Fruit fly (Drosophila melanogaster) whole organism, embryonic: ENCODE data around the gene asp.

Experiments used
- Aef1 ChIP-seq: fragments of 200-800 bp; sonication (Bioruptor generic); IDR thresholded peaks from 3 replicates; pipeline ENCODE4 v1.3.6; 2022; ENCODE audit warnings: missing biosample characterization, missing genetic modification characterization
- Atf-2 ChIP-seq: fragments of 200-800 bp; sonication (Bioruptor generic); optimal IDR thresholded peaks from 2 replicates; lab custom pipeline; 2016; ENCODE audit warnings: missing biosample characterization, missing genetic modification characterization
- Atf3 ChIP-seq: fragments of 200-800 bp; sonication (Bioruptor generic); optimal IDR thresholded peaks from 3 replicates; lab custom pipeline; 2016; ENCODE audit warnings: missing biosample characterization, missing genetic modification characterization
- Awh ChIP-seq: fragments of 200-800 bp; sonication (Bioruptor generic); IDR thresholded peaks from 2 replicates; pipeline ENCODE4, ENCODE4 v1.3.6; 2022; ENCODE audit warnings: missing biosample characterization, missing genetic modification characterization
- CG10267 ChIP-seq: fragments of 200-800 bp; sonication (Bioruptor generic); optimal IDR thresholded peaks from 2 replicates; lab custom pipeline; 2018; ENCODE audit warnings: missing biosample characterization, mild to moderate bottlenecking, missing genetic modification characterization, moderate library complexity
- CG12104 ChIP-seq: fragments of 200-800 bp; sonication (Bioruptor generic); optimal IDR thresholded peaks from 3 replicates; lab custom pipeline; 2016; ENCODE audit warnings: missing biosample characterization, missing genetic modification characterization
- CG12744 ChIP-seq: fragments of 200-800 bp; sonication (Bioruptor generic); optimal IDR thresholded peaks from 2 replicates; lab custom pipeline; 2016; ENCODE audit warnings: missing biosample characterization, missing genetic modification characterization
- CG13775 ChIP-seq: fragments of 200-800 bp; sonication (Bioruptor generic); optimal IDR thresholded peaks from 3 replicates; lab custom pipeline; 2017; ENCODE audit warnings: missing biosample characterization, mild to moderate bottlenecking, missing genetic modification characterization
- CG14667 ChIP-seq: fragments of 200-800 bp; sonication (Bioruptor generic); IDR thresholded peaks from 2 replicates; pipeline ENCODE4 v1.3.6; 2022; ENCODE audit warnings: missing biosample characterization, missing genetic modification characterization
- CG15269 ChIP-seq: fragments of 200-800 bp; sonication (Bioruptor generic); optimal IDR thresholded peaks from 2 replicates; lab custom pipeline; 2018; ENCODE audit warnings: missing biosample characterization, mild to moderate bottlenecking, missing genetic modification characterization, moderate library complexity
- CG17802 ChIP-seq: fragments of 200-800 bp; sonication (Bioruptor generic); optimal IDR thresholded peaks from 2 replicates; lab custom pipeline; 2018; ENCODE audit warnings: missing biosample characterization, mild to moderate bottlenecking, missing genetic modification characterization, moderate library complexity
- CG30403 ChIP-seq: fragments of 200-800 bp; sonication (Bioruptor generic); optimal IDR thresholded peaks from 3 replicates; lab custom pipeline; 2016; ENCODE audit warnings: missing biosample characterization, missing genetic modification characterization
- CG4707 ChIP-seq: fragments of 200-800 bp; sonication (Bioruptor generic); optimal IDR thresholded peaks from 2 replicates; lab custom pipeline; 2018; ENCODE audit warnings: missing biosample characterization, mild to moderate bottlenecking, missing genetic modification characterization, moderate library complexity
- CG9876 ChIP-seq: fragments of 200-800 bp; sonication (Bioruptor generic); optimal IDR thresholded peaks from 2 replicates; lab custom pipeline; 2016; ENCODE audit warnings: missing biosample characterization, missing genetic modification characterization
- CrebB ChIP-seq: fragments of 200-800 bp; sonication (Bioruptor generic); optimal IDR thresholded peaks from 3 replicates; lab custom pipeline; 2018; ENCODE audit warnings: missing biosample characterization, mild to moderate bottlenecking, missing genetic modification characterization
- Dek ChIP-seq: fragments of 200-800 bp; sonication (Bioruptor generic); optimal IDR thresholded peaks from 3 replicates; lab custom pipeline; 2019; ENCODE audit warnings: missing biosample characterization, mild to moderate bottlenecking, missing genetic modification characterization, moderate library complexity
- Dll ChIP-seq: fragments of 200-800 bp; sonication (Bioruptor generic); IDR thresholded peaks from 4 replicates; pipeline ENCODE4 v1.3.6; 2022; ENCODE audit warnings: missing biosample characterization, missing genetic modification characterization; ENCODE audit not compliant: partially characterized antibody
- Doc3 ChIP-seq: fragments of 200-800 bp; sonication (Bioruptor generic); IDR thresholded peaks from 3 replicates; pipeline ENCODE4 v1.3.6; 2022; ENCODE audit warnings: missing biosample characterization, missing genetic modification characterization; ENCODE audit not compliant: partially characterized antibody
- Eip74EF ChIP-seq, 2 experiments: fragments of 200-800 bp in 1 of 2; fragments of >200 bp in 1 of 2; sonication (Bioruptor generic) in 1 of 2; optimal IDR thresholded peaks; 2 replicates each; lab custom pipeline; 2017 to 2019; ENCODE audit warnings: missing biosample characterization in 2 of 2, missing genetic modification characterization in 2 of 2, mild to moderate bottlenecking in 1 of 2, moderate library complexity in 1 of 2
- Mad ChIP-seq: fragments of 200-800 bp; sonication (Bioruptor generic); optimal IDR thresholded peaks from 2 replicates; lab custom pipeline; 2016; ENCODE audit warnings: missing biosample characterization, missing genetic modification characterization
- NC2α ChIP-seq: fragments of 200-800 bp; sonication (Bioruptor generic); optimal IDR thresholded peaks from 2 replicates; lab custom pipeline; 2016; ENCODE audit warnings: missing biosample characterization, missing genetic modification characterization
- Opbp ChIP-seq: fragments of 200-800 bp; sonication (Bioruptor generic); IDR thresholded peaks from 3 replicates; pipeline ENCODE4 v1.3.6; 2022; ENCODE audit warnings: missing biosample characterization, missing genetic modification characterization; ENCODE audit not compliant: partially characterized antibody
- Stat92E ChIP-seq, 3 experiments: fragments of >200 bp in 2 of 3; fragments of 200-800 bp in 1 of 3; sonication (Bioruptor generic) in 1 of 3; optimal IDR thresholded peaks; 2 replicates each; lab custom pipeline; 2017 to 2019; ENCODE audit warnings: missing biosample characterization in 3 of 3, missing genetic modification characterization in 3 of 3, mild to moderate bottlenecking in 1 of 3, moderate library complexity in 1 of 3
- Trl ChIP-seq, 3 experiments: fragments of >200 bp in 2 of 3; fragments of 200-800 bp in 1 of 3; sonication (Bioruptor generic) in 1 of 3; optimal IDR thresholded peaks; 2 replicates in 1 of 3; 3 replicates in 2 of 3; lab custom pipeline; 2016 to 2017; ENCODE audit warnings: missing biosample characterization in 1 of 3, missing genetic modification characterization in 1 of 3
- Xbp1 ChIP-seq: fragments of 200-800 bp; sonication (Bioruptor generic); optimal IDR thresholded peaks from 3 replicates; lab custom pipeline; 2016; ENCODE audit warnings: missing biosample characterization, mild to moderate bottlenecking, missing genetic modification characterization
- ab ChIP-seq: fragments of 200-800 bp; sonication (Bioruptor generic); optimal IDR thresholded peaks from 2 replicates; lab custom pipeline; 2016; ENCODE audit warnings: missing biosample characterization, missing genetic modification characterization
- amos ChIP-seq: fragments of 200-800 bp; sonication (Bioruptor generic); IDR thresholded peaks from 2 replicates; pipeline ENCODE4 v1.3.6; 2022; ENCODE audit warnings: missing biosample characterization, missing genetic modification characterization; ENCODE audit not compliant: partially characterized antibody
- aop ChIP-seq: fragments of 200-800 bp; sonication (Bioruptor generic); IDR thresholded peaks from 2 replicates; pipeline ENCODE4 v1.3.6; 2022; ENCODE audit warnings: missing biosample characterization, missing genetic modification characterization
- ara ChIP-seq: fragments of 200-800 bp; sonication (Bioruptor generic); IDR thresholded peaks from 2 replicates; pipeline ENCODE4 v1.3.6; 2022; ENCODE audit warnings: missing biosample characterization, missing genetic modification characterization
- ato ChIP-seq: fragments of 200-800 bp; sonication (Bioruptor generic); IDR thresholded peaks from 2 replicates; pipeline ENCODE4 v1.3.6; 2022; ENCODE audit warnings: missing biosample characterization, missing genetic modification characterization; ENCODE audit not compliant: partially characterized antibody
- bcd ChIP-seq: fragments of 200-800 bp; sonication (Bioruptor generic); optimal IDR thresholded peaks from 2 replicates; lab custom pipeline; 2017; ENCODE audit warnings: missing biosample characterization, mild to moderate bottlenecking, missing genetic modification characterization
- bigmax ChIP-seq: fragments of 200-800 bp; sonication (Bioruptor generic); optimal IDR thresholded peaks from 2 replicates; lab custom pipeline; 2018; ENCODE audit warnings: missing biosample characterization, mild to moderate bottlenecking, missing genetic modification characterization
- bsh ChIP-seq, 2 experiments: fragments of 200-800 bp; sonication (Bioruptor generic); optimal IDR thresholded peaks; 2 replicates each; lab custom pipeline; 2017 to 2018; ENCODE audit warnings: mild to moderate bottlenecking in 2 of 2, missing biosample characterization in 2 of 2, missing genetic modification characterization in 2 of 2, moderate library complexity in 1 of 2
- chif ChIP-seq, 2 experiments: fragments of 200-800 bp; sonication (Bioruptor generic); optimal IDR thresholded peaks; 3 replicates each; lab custom pipeline; 2016; ENCODE audit warnings: missing biosample characterization in 2 of 2, missing genetic modification characterization in 2 of 2
- chn ChIP-seq: fragments of 200-800 bp; sonication (Bioruptor generic); optimal IDR thresholded peaks from 2 replicates; lab custom pipeline; 2016; ENCODE audit warnings: missing biosample characterization, missing genetic modification characterization
- croc ChIP-seq: fragments of 200-800 bp; sonication (Bioruptor generic); conservative IDR thresholded peaks from 3 replicates; pipeline ENCODE4 v1.3.6; 2022; ENCODE audit warnings: missing biosample characterization, missing genetic modification characterization
- ewg ChIP-seq: fragments of 200-800 bp; sonication (Bioruptor generic); optimal IDR thresholded peaks from 3 replicates; lab custom pipeline; 2017; ENCODE audit warnings: mild to moderate bottlenecking, missing biosample characterization, missing genetic modification reagents, missing genetic modification characterization
- gfzf ChIP-seq: fragments of 200-800 bp; sonication (Bioruptor generic); optimal IDR thresholded peaks from 2 replicates; lab custom pipeline; 2016; ENCODE audit warnings: missing biosample characterization, mild to moderate bottlenecking, missing genetic modification characterization, moderate library complexity
- hbn ChIP-seq: fragments of 200-800 bp; sonication (Bioruptor generic); IDR thresholded peaks from 2 replicates; pipeline ENCODE4 v1.3.6; 2022; ENCODE audit warnings: missing biosample characterization, missing genetic modification characterization; ENCODE audit not compliant: partially characterized antibody
- her ChIP-seq: fragments of 200-800 bp; sonication (Bioruptor generic); optimal IDR thresholded peaks from 2 replicates; lab custom pipeline; 2016; ENCODE audit warnings: missing biosample characterization, missing genetic modification characterization
- hkb ChIP-seq, 2 experiments: fragments of 200-800 bp in 1 of 2; fragments of >200 bp in 1 of 2; sonication (Bioruptor generic) in 1 of 2; IDR thresholded peaks in 1 of 2; optimal IDR thresholded peaks in 1 of 2; 2 replicates each; pipeline versions ENCODE4 v1.3.6 to Lab custom; 2017 to 2022; ENCODE audit warnings: missing biosample characterization in 1 of 2, missing genetic modification characterization in 1 of 2
- jigr1 ChIP-seq: fragments of 200-800 bp; sonication (Bioruptor generic); IDR thresholded peaks from 3 replicates; pipeline ENCODE4 v1.3.6; 2022; ENCODE audit warnings: missing biosample characterization, missing genetic modification characterization
- mirr ChIP-seq: fragments of 200-800 bp; sonication (Bioruptor generic); optimal IDR thresholded peaks from 3 replicates; lab custom pipeline; 2018; ENCODE audit warnings: missing biosample characterization, mild to moderate bottlenecking, missing genetic modification characterization
- row ChIP-seq: fragments of 200-800 bp; sonication (Bioruptor generic); IDR thresholded peaks from 3 replicates; pipeline ENCODE4 v1.3.6; 2022; ENCODE audit warnings: missing biosample characterization, missing genetic modification characterization
- sna ChIP-seq: fragments of 200-800 bp; sonication (Bioruptor generic); IDR thresholded peaks from 2 replicates; pipeline ENCODE4 v1.3.6; 2022; ENCODE audit warnings: missing biosample characterization, missing genetic modification characterization; ENCODE audit not compliant: partially characterized antibody
- tio ChIP-seq: fragments of 200-800 bp; sonication (Bioruptor generic); optimal IDR thresholded peaks from 2 replicates; lab custom pipeline; 2017; ENCODE audit warnings: missing biosample characterization, missing genetic modification characterization, inconsistent platforms
- wdn ChIP-seq: fragments of 200-800 bp; sonication (Bioruptor generic); IDR thresholded peaks from 2 replicates; pipeline ENCODE4 v1.3.6; 2022; ENCODE audit warnings: missing biosample characterization, missing genetic modification characterization
- zen ChIP-seq: fragments of 200-800 bp; sonication (Bioruptor generic); optimal IDR thresholded peaks from 3 replicates; lab custom pipeline; 2018; ENCODE audit warnings: missing biosample characterization, mild to moderate bottlenecking, missing genetic modification characterization, moderate library complexity
- zen2 ChIP-seq: fragments of 200-800 bp; sonication (Bioruptor generic); IDR thresholded peaks from 3 replicates; pipeline ENCODE4 v1.3.6; 2022; ENCODE audit warnings: missing biosample characterization, missing genetic modification characterization; ENCODE audit not compliant: partially characterized antibody

asp gene

dm6 chr3R:24753561-24754027 is at the start of gene asp (continued):
- no peak for TF ChIP-seq mirr (GFP tag; lab: Kevin White, UChicago)
- TF ChIP-seq hkb (optimal IDR thresholded peaks at IDR 0.05; lab: Kevin White, UChicago): no peak
- TF ChIP-seq hkb (GFP tag; IDR thresholded peaks at IDR 0.05; lab: Robert Waterston, UW): no peak
- peak; percentile 29 for TF ChIP-seq gfzf
- no peak for TF ChIP-seq her
- TF ChIP-seq CG12744 (GFP tag; lab: Kevin White, UChicago): no peak
- peak; percentile 93 for TF ChIP-seq Dll (GFP tag; lab: Robert Waterston, UW)
- TF ChIP-seq zen: no peak
- TF ChIP-seq Awh (GFP tag; lab: Robert Waterston, UW): no peak
- peak; percentile 77 for TF ChIP-seq amos
- TF ChIP-seq tio: no peak
- TF ChIP-seq zen2 (GFP tag; lab: Robert Waterston, UW): peak; percentile 54
- TF ChIP-seq Mad (GFP tag; lab: Kevin White, UChicago): no peak
- TF ChIP-seq CG30403 (GFP tag; lab: Kevin White, UChicago): peak; percentile 52
- TF ChIP-seq Aef1 (GFP tag; lab: Robert Waterston, UW): no peak
- TF ChIP-seq Eip74EF (GFP tag; optimal IDR thresholded peaks at IDR 0.05; lab: Kevin White, UChicago): no peak
- peak; percentile 98 for TF ChIP-seq CG17802 (tag; lab: Kevin White, UChicago)
- no peak for TF ChIP-seq bsh (GFP tag; optimal IDR thresholded peaks at IDR 0.05; lab: Kevin White, UChicago)
- no peak for TF ChIP-seq CG12104 (GFP tag; lab: Kevin White, UChicago)
- TF ChIP-seq Doc3 (GFP tag; lab: Robert Waterston, UW): peak; percentile 84
- no peak for TF ChIP-seq Stat92E (GFP tag; optimal IDR thresholded peaks at IDR 0.05; lab: Kevin White, UChicago)
- TF ChIP-seq croc (GFP tag; lab: Robert Waterston, UW): no peak
- TF ChIP-seq CrebB (tag; lab: Kevin White, UChicago): no peak
- peak; percentile 76; the same call in 2 of the 3 replicates for TF ChIP-seq Opbp (GFP tag; lab: Robert Waterston, UW)
- peak; percentile 82 for TF ChIP-seq hbn (GFP tag; lab: Robert Waterston, UW)
- no peak for TF ChIP-seq ab (GFP tag; lab: Kevin White, UChicago)
- TF ChIP-seq Atf3 (GFP tag; lab: Kevin White, UChicago): no peak
- no peak for TF ChIP-seq CG10267 (tag; lab: Kevin White, UChicago)
- TF ChIP-seq ato (GFP tag; lab: Robert Waterston, UW): peak; percentile 83
- no peak for TF ChIP-seq NC2α (GFP tag; lab: Kevin White, UChicago)
- no peak for TF ChIP-seq chif (GFP tag; optimal IDR thresholded peaks at IDR 0.05; lab: Kevin White, UChicago)
- TF ChIP-seq aop (GFP tag; lab: Robert Waterston, UW): no peak
- no peak for TF ChIP-seq CG15269 (tag; lab: Kevin White, UChicago)
- no peak for TF ChIP-seq chn
- TF ChIP-seq Atf-2 (GFP tag; lab: Kevin White, UChicago): no peak
- peak; percentile 67 for TF ChIP-seq row (GFP tag; lab: Robert Waterston, UW)
- no peak for TF ChIP-seq CG9876
- no peak for TF ChIP-seq ara (GFP tag; lab: Robert Waterston, UW)
- no peak for TF ChIP-seq CG4707 (GFP tag; lab: Kevin White, UChicago)
- TF ChIP-seq sna: peak; percentile 91
- TF ChIP-seq Trl (optimal IDR thresholded peaks at IDR 0.05; lab: Kevin White, UChicago): no peak
- no peak for TF ChIP-seq Trl (GFP tag; optimal IDR thresholded peaks at IDR 0.05; lab: Kevin White, UChicago)
- no peak for TF ChIP-seq Dek
- TF ChIP-seq wdn: no peak
- no peak for TF ChIP-seq CG14667 (GFP tag; lab: Robert Waterston, UW)
- TF ChIP-seq bcd (GFP tag; lab: Kevin White, UChicago): no peak
- peak; percentile 65 for TF ChIP-seq bigmax (GFP tag; lab: Kevin White, UChicago)
- no peak for TF ChIP-seq ewg (GFP tag; lab: Kevin White, UChicago)
- TF ChIP-seq jigr1 (GFP tag; lab: Robert Waterston, UW): no peak
- TF ChIP-seq Xbp1: peak; percentile 48
- no peak for TF ChIP-seq CG13775 (GFP tag; lab: Kevin White, UChicago)
